Fruit fly (Drosophila melanogaster) whole organism, prepupa: ENCODE measurements around the gene Elovl7.

ENCODE experiments used
- Blimp-1 ChIP-seq: fragments of 200-800 bp; sonication (Bioruptor generic); optimal IDR thresholded peaks from 3 replicates; lab custom pipeline; 2017; ENCODE audit warnings: missing biosample characterization, missing genetic modification characterization, mild to moderate bottlenecking, moderate library complexity, missing genetic modification reagents
- CG10631 ChIP-seq: fragments of 200-800 bp; sonication (Bioruptor generic); optimal IDR thresholded peaks from 2 replicates; lab custom pipeline; 2016; ENCODE audit warnings: missing biosample characterization, missing genetic modification characterization
- CG10669 ChIP-seq: fragments of 200-800 bp; sonication (Bioruptor generic); optimal IDR thresholded peaks from 3 replicates; lab custom pipeline; 2018; ENCODE audit warnings: missing biosample characterization, mild to moderate bottlenecking, missing genetic modification characterization, moderate library complexity
- CG11294 ChIP-seq: fragments of 200-800 bp; sonication (Bioruptor generic); IDR thresholded peaks from 2 replicates; pipeline ENCODE4 v1.3.6; 2022; ENCODE audit warnings: missing biosample characterization, missing genetic modification characterization
- CG11902 ChIP-seq: fragments of 200-800 bp; sonication (Bioruptor generic); optimal IDR thresholded peaks from 3 replicates; lab custom pipeline; 2016; ENCODE audit warnings: missing biosample characterization, missing genetic modification characterization
- CG15336 ChIP-seq: fragments of 200-800 bp; sonication (Bioruptor generic); IDR thresholded peaks from 2 replicates; pipeline ENCODE4 v1.3.6; 2022; ENCODE audit warnings: missing biosample characterization, missing genetic modification characterization
- CG1621 ChIP-seq: fragments of 200-800 bp; sonication (Bioruptor generic); optimal IDR thresholded peaks from 3 replicates; lab custom pipeline; 2018; ENCODE audit warnings: missing biosample characterization, mild to moderate bottlenecking, missing genetic modification characterization
- CG16779 ChIP-seq: fragments of 200-800 bp; sonication (Bioruptor generic); optimal IDR thresholded peaks from 3 replicates; lab custom pipeline; 2017; ENCODE audit warnings: missing biosample characterization, mild to moderate bottlenecking, missing genetic modification characterization
- CG3032 ChIP-seq: fragments of 200-800 bp; optimal IDR thresholded peaks from 2 replicates; lab custom pipeline; 2019; ENCODE audit warnings: missing biosample characterization, mild to moderate bottlenecking, missing genetic modification characterization, moderate library complexity
- CG31627 ChIP-seq: fragments of 200-800 bp; sonication (Bioruptor generic); optimal IDR thresholded peaks from 3 replicates; lab custom pipeline; 2016; ENCODE audit warnings: missing biosample characterization, missing genetic modification characterization
- CG32006 ChIP-seq: fragments of 200-800 bp; sonication (Bioruptor generic); optimal IDR thresholded peaks from 3 replicates; lab custom pipeline; 2017; ENCODE audit warnings: missing biosample characterization, mild to moderate bottlenecking, missing genetic modification characterization
- CG3919 ChIP-seq: fragments of 200-800 bp; sonication (Bioruptor generic); optimal IDR thresholded peaks from 3 replicates; lab custom pipeline; 2016; ENCODE audit warnings: missing biosample characterization, missing genetic modification characterization
- CG6163 ChIP-seq: fragments of 200-800 bp; sonication (Bioruptor generic); IDR thresholded peaks from 3 replicates; pipeline ENCODE4 v1.3.6; 2022; ENCODE audit warnings: missing biosample characterization, missing genetic modification characterization
- CG6276 ChIP-seq: fragments of 200-800 bp; sonication (Bioruptor generic); optimal IDR thresholded peaks from 2 replicates; lab custom pipeline; 2017; ENCODE audit warnings: missing biosample characterization, mild to moderate bottlenecking, missing genetic modification characterization
- CG6792 ChIP-seq: fragments of 200-800 bp; sonication (Bioruptor generic); optimal IDR thresholded peaks from 3 replicates; lab custom pipeline; 2016; ENCODE audit warnings: missing biosample characterization, missing genetic modification characterization
- CG6854 ChIP-seq: fragments of 200-800 bp; sonication (Bioruptor generic); optimal IDR thresholded peaks from 2 replicates; lab custom pipeline; 2017; ENCODE audit warnings: missing biosample characterization, mild to moderate bottlenecking, missing genetic modification characterization
- CG7368 ChIP-seq: fragments of 200-800 bp; sonication (Bioruptor generic); optimal IDR thresholded peaks from 3 replicates; lab custom pipeline; 2016; ENCODE audit warnings: missing biosample characterization, missing genetic modification characterization
- CG8119 ChIP-seq: fragments of 200-800 bp; sonication (Bioruptor generic); IDR thresholded peaks from 3 replicates; pipeline ENCODE4 v1.3.6; 2022; ENCODE audit warnings: missing biosample characterization, missing genetic modification characterization
- CG8632 ChIP-seq: fragments of 200-800 bp; sonication (Bioruptor generic); optimal IDR thresholded peaks from 3 replicates; lab custom pipeline; 2016; ENCODE audit warnings: missing biosample characterization, missing genetic modification characterization
- CG9139 ChIP-seq: fragments of 200-800 bp; sonication (Bioruptor generic); optimal IDR thresholded peaks from 3 replicates; lab custom pipeline; 2017; ENCODE audit warnings: missing biosample characterization, mild to moderate bottlenecking, missing genetic modification characterization
- Eip78C ChIP-seq: fragments of 200-800 bp; sonication (Bioruptor generic); peaks from one replicate; lab custom pipeline; 2016; ENCODE audit warnings: missing biosample characterization, missing genetic modification characterization
- Ets21C ChIP-seq: fragments of 200-800 bp; sonication (Bioruptor generic); optimal IDR thresholded peaks from 3 replicates; lab custom pipeline; 2016; ENCODE audit warnings: missing biosample characterization, missing genetic modification characterization
- Ets96B ChIP-seq: fragments of 200-800 bp; optimal IDR thresholded peaks from 2 replicates; lab custom pipeline; 2019; ENCODE audit warnings: missing biosample characterization, mild to moderate bottlenecking, missing genetic modification characterization, moderate library complexity
- Gug ChIP-seq: fragments of 200-800 bp; sonication (Bioruptor generic); IDR thresholded peaks from 2 replicates; pipeline ENCODE4 v1.3.6; 2022; ENCODE audit warnings: missing biosample characterization, missing genetic modification characterization
- Hr38 ChIP-seq: sonication (Bioruptor generic); optimal IDR thresholded peaks from 2 replicates; lab custom pipeline; 2016; ENCODE audit warnings: missing biosample characterization, missing genetic modification characterization
- Hr39 ChIP-seq: fragments of 200-800 bp; sonication (Bioruptor generic); optimal IDR thresholded peaks from 2 replicates; lab custom pipeline; 2016; ENCODE audit warnings: missing biosample characterization, missing genetic modification characterization
- Hr4 ChIP-seq: fragments of 200-800 bp; sonication (Bioruptor generic); optimal IDR thresholded peaks from 3 replicates; lab custom pipeline; 2016; ENCODE audit warnings: missing biosample characterization, missing genetic modification characterization
- Lpt ChIP-seq: fragments of 200-800 bp; sonication (Bioruptor generic); optimal IDR thresholded peaks from 3 replicates; lab custom pipeline; 2016; ENCODE audit warnings: missing biosample characterization, missing genetic modification characterization
- OdsH ChIP-seq: fragments of 200-800 bp; sonication (Bioruptor generic); optimal IDR thresholded peaks from 3 replicates; lab custom pipeline; 2016; ENCODE audit warnings: missing biosample characterization, missing genetic modification characterization
- Smox ChIP-seq: fragments of 200-800 bp; sonication (Bioruptor generic); optimal IDR thresholded peaks from 3 replicates; lab custom pipeline; 2016; ENCODE audit warnings: missing biosample characterization, missing genetic modification characterization
- Sox102F ChIP-seq: fragments of 200-800 bp; sonication (Bioruptor generic); optimal IDR thresholded peaks from 2 replicates; lab custom pipeline; 2016; ENCODE audit warnings: missing biosample characterization, mild to moderate bottlenecking, missing genetic modification characterization
- Sox14 ChIP-seq: fragments of 200-800 bp; sonication (Bioruptor generic); optimal IDR thresholded peaks from 3 replicates; lab custom pipeline; 2016; ENCODE audit warnings: missing biosample characterization, missing genetic modification characterization
- achi ChIP-seq: fragments of 200-800 bp; sonication (Bioruptor generic); optimal IDR thresholded peaks from 3 replicates; lab custom pipeline; 2016; ENCODE audit warnings: missing biosample characterization, missing genetic modification characterization
- acj6 ChIP-seq: fragments of 200-800 bp; sonication (Bioruptor generic); optimal IDR thresholded peaks from 3 replicates; lab custom pipeline; 2016; ENCODE audit warnings: missing biosample characterization, missing genetic modification characterization
- cyc ChIP-seq: fragments of 200-800 bp; sonication (Bioruptor generic); optimal IDR thresholded peaks from 3 replicates; lab custom pipeline; 2016; ENCODE audit warnings: missing biosample characterization, missing genetic modification characterization
- dac ChIP-seq: fragments of 200-800 bp; sonication (Bioruptor generic); optimal IDR thresholded peaks from 2 replicates; lab custom pipeline; 2017; ENCODE audit warnings: missing biosample characterization, mild to moderate bottlenecking, missing genetic modification characterization
- esn ChIP-seq: fragments of 200-800 bp; sonication (Bioruptor generic); optimal IDR thresholded peaks from 2 replicates; lab custom pipeline; 2016; ENCODE audit warnings: missing biosample characterization, mild to moderate bottlenecking, missing genetic modification characterization, moderate library complexity
- fd85E ChIP-seq: fragments of 200-800 bp; sonication (Bioruptor generic); optimal IDR thresholded peaks from 3 replicates; lab custom pipeline; 2016; ENCODE audit warnings: missing biosample characterization, missing genetic modification characterization
- fkh ChIP-seq: fragments of 200-800 bp; sonication (Bioruptor generic); optimal IDR thresholded peaks from 3 replicates; lab custom pipeline; 2017; ENCODE audit warnings: missing biosample characterization, mild to moderate bottlenecking, missing genetic modification characterization, moderate library complexity
- lz ChIP-seq: fragments of 200-800 bp; sonication (Bioruptor generic); optimal IDR thresholded peaks from 3 replicates; lab custom pipeline; 2016; ENCODE audit warnings: missing biosample characterization, missing genetic modification characterization
- net ChIP-seq: fragments of 200-800 bp; sonication (Bioruptor generic); optimal IDR thresholded peaks from 3 replicates; lab custom pipeline; 2016; ENCODE audit warnings: missing biosample characterization, missing genetic modification characterization
- pdm3 ChIP-seq: fragments of 200-800 bp; sonication (Bioruptor generic); optimal IDR thresholded peaks from 3 replicates; lab custom pipeline; 2016; ENCODE audit warnings: missing biosample characterization, missing genetic modification characterization
- salr ChIP-seq, 2 experiments: fragments of 200-800 bp; sonication (Bioruptor generic); optimal IDR thresholded peaks; 3 replicates each; lab custom pipeline; 2016 to 2018; ENCODE audit warnings: missing biosample characterization in 2 of 2, missing genetic modification characterization in 2 of 2, mild to moderate bottlenecking in 1 of 2
- spab ChIP-seq: fragments of 200-800 bp; sonication (Bioruptor generic); optimal IDR thresholded peaks from 2 replicates; lab custom pipeline; 2017; ENCODE audit warnings: missing biosample characterization, mild to moderate bottlenecking, missing genetic modification characterization, missing genetic modification reagents
- ss ChIP-seq, 2 experiments: fragments of 200-800 bp; sonication (Bioruptor generic); optimal IDR thresholded peaks; 2 replicates in 1 of 2; 3 replicates in 1 of 2; lab custom pipeline; 2017 to 2018; ENCODE audit warnings: mild to moderate bottlenecking in 2 of 2, missing biosample characterization in 2 of 2, missing genetic modification characterization in 2 of 2, moderate library complexity in 1 of 2
- svp ChIP-seq: fragments of 200-800 bp; sonication (Bioruptor generic); peaks from one replicate; lab custom pipeline; 2016; ENCODE audit warnings: missing biosample characterization, missing genetic modification characterization
- topi ChIP-seq: fragments of 200-800 bp; sonication (Bioruptor generic); optimal IDR thresholded peaks from 3 replicates; lab custom pipeline; 2016; ENCODE audit warnings: missing biosample characterization, missing genetic modification characterization
- vri ChIP-seq: fragments of 200-800 bp; sonication (Bioruptor generic); optimal IDR thresholded peaks from 3 replicates; lab custom pipeline; 2016; ENCODE audit warnings: missing biosample characterization, mild to moderate bottlenecking, missing genetic modification characterization

Elovl7 gene

dm6 chr3R:8037896-8038295 lies 42.2 kb upstream of the Elovl7 start (continued):
- TF ChIP-seq Hr4 (GFP tag; lab: Kevin White, UChicago), result peak; percentile 86
- peak; percentile 63 for TF ChIP-seq CG7368 (GFP tag; lab: Kevin White, UChicago)
- TF ChIP-seq CG8632, result peak; percentile 50
- TF ChIP-seq fkh, result no peak
- TF ChIP-seq CG10669 (GFP tag; lab: Kevin White, UChicago), result peak; percentile 61
- TF ChIP-seq acj6, result peak; percentile 54
- TF ChIP-seq vri, result no peak
- peak; percentile 79 for TF ChIP-seq Gug
- peak; percentile 58 for TF ChIP-seq topi
- TF ChIP-seq CG16779, result no peak
- TF ChIP-seq CG6792 (GFP tag; lab: Kevin White, UChicago), result peak; percentile 61
- TF ChIP-seq achi (GFP tag; lab: Kevin White, UChicago), result peak; percentile 55
- no peak for TF ChIP-seq CG6854 (GFP tag; lab: Kevin White, UChicago)
- peak; percentile 48 for TF ChIP-seq CG31627 (GFP tag; lab: Kevin White, UChicago)
- TF ChIP-seq pdm3, result peak; percentile 56
- TF ChIP-seq Lpt (GFP tag; lab: Kevin White, UChicago), result peak; percentile 39
- no peak for TF ChIP-seq fd85E (GFP tag; lab: Kevin White, UChicago)
- peak; percentile 47 for TF ChIP-seq CG11902 (GFP tag; lab: Kevin White, UChicago)
- TF ChIP-seq lz (GFP tag; lab: Kevin White, UChicago), result peak; percentile 48
- peak; percentile 84 for TF ChIP-seq CG32006 (GFP tag; lab: Kevin White, UChicago)
- TF ChIP-seq dac (GFP tag; lab: Kevin White, UChicago), result peak; percentile 69
- peak; percentile 88 for TF ChIP-seq CG8119
- no peak for TF ChIP-seq CG1621 (tag; lab: Kevin White, UChicago)
- TF ChIP-seq svp (GFP tag; lab: Kevin White, UChicago), result peak; percentile 89
- TF ChIP-seq CG3032 (tag; lab: Kevin White, UChicago), result peak; percentile 46
- peak; percentile 31 for TF ChIP-seq Hr39
- peak; percentile 83 for TF ChIP-seq CG3919 (GFP tag; lab: Kevin White, UChicago)
- peak; percentile 78 for TF ChIP-seq CG6276
- peak; percentile 90 for TF ChIP-seq CG6163 (GFP tag; lab: Robert Waterston, UW)
- peak; percentile 28 for TF ChIP-seq Smox (GFP tag; lab: Kevin White, UChicago)
- TF ChIP-seq salr (GFP tag; optimal IDR thresholded peaks at IDR 0.05; lab: Kevin White, UChicago), result peak in 1 of 2 experiments; percentile 46
- peak; percentile 53 for TF ChIP-seq Ets96B (tag; lab: Kevin White, UChicago)
- TF ChIP-seq esn, result peak; percentile 62
- TF ChIP-seq CG15336 (GFP tag; lab: Robert Waterston, UW), result peak; percentile 82
- peak; percentile 47 for TF ChIP-seq net (GFP tag; lab: Kevin White, UChicago)
- peak; percentile 38 for TF ChIP-seq Sox14 (GFP tag; lab: Kevin White, UChicago)
- peak; percentile 51 for TF ChIP-seq Sox102F (GFP tag; lab: Kevin White, UChicago)
- peak; percentile 64 for TF ChIP-seq CG11294 (GFP tag; lab: Robert Waterston, UW)
- TF ChIP-seq, all 60 proteins: peak for 48

DNA sequence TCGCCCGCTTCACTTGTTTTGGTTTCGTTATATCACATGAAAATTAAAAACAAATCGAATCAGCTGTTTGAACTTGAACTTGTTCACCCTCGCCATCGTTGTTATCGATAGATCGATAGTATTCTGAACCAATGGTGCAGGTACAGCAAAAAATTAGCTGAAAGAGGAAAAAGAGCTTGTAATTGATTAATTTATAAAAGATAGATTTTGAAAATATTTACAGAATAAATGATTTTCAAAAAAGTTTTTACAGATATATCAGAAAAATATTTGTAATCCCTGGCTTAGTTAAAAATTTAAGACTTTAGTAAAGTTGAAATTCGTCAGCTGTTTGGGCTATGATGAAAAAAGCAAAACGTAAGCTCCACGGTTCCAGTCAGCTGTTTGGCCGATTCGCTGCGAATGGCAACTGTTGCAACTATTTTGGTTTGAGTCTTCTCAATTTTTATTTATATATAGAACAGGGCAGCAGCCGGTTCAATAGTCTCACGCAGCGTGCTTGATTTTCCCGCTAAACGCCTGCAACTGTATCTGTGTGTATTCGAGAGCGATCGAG lies 37.3 kb upstream of the Elovl7 start, which contains the start of the genes CG11035 and unc-45:
CG11035 (minus strand) TSS at position 87 of the 556 bp plus-strand sequence.
unc-45 (plus strand) TSS at position 379 of the 556 bp plus-strand sequence.
- TF ChIP-seq topi, result peak; percentile 43
- TF ChIP-seq CG16779, result no peak
- peak; percentile 42 for TF ChIP-seq pdm3
- no peak for TF ChIP-seq Sox102F (GFP tag; lab: Kevin White, UChicago)
- TF ChIP-seq Hr38 (GFP tag; lab: Kevin White, UChicago), result no peak
- TF ChIP-seq CG8119, result no peak
- 0 out of 3 replicates have a peak, but pooled peaks have one; percentile 25 for TF ChIP-seq CG6163 (GFP tag; lab: Robert Waterston, UW)
- peak; percentile 31 for TF ChIP-seq Smox (GFP tag; lab: Kevin White, UChicago)
- no peak for TF ChIP-seq CG8632
- TF ChIP-seq CG32006 (GFP tag; lab: Kevin White, UChicago), result peak; percentile 28
- peak; percentile 8 for TF ChIP-seq CG31627 (GFP tag; lab: Kevin White, UChicago)
- TF ChIP-seq Eip78C, result peak; percentile 83
- TF ChIP-seq CG6854 (GFP tag; lab: Kevin White, UChicago), result no peak
- no peak for TF ChIP-seq CG10631 (GFP tag; lab: Kevin White, UChicago)
- no peak for TF ChIP-seq spab
- TF ChIP-seq vri, result peak; percentile 58
- peak; percentile 98 for TF ChIP-seq svp (GFP tag; lab: Kevin White, UChicago)
- no peak for TF ChIP-seq CG15336 (GFP tag; lab: Robert Waterston, UW)
- TF ChIP-seq ss (GFP tag; optimal IDR thresholded peaks at IDR 0.05; lab: Kevin White, UChicago), result peak; percentile 9 to 33
- no peak for TF ChIP-seq Blimp-1 (GFP tag; lab: Kevin White, UChicago)
- TF ChIP-seq CG9139 (GFP tag; lab: Kevin White, UChicago), result no peak
- peak; percentile 37 for TF ChIP-seq Ets96B (tag; lab: Kevin White, UChicago)
- no peak for TF ChIP-seq CG6276
- TF ChIP-seq CG3919 (GFP tag; lab: Kevin White, UChicago), result peak; percentile 37
- TF ChIP-seq Gug, result peak; percentile 9; the same call in 1 of the 2 replicates
- TF ChIP-seq CG1621 (tag; lab: Kevin White, UChicago), result no peak
- TF ChIP-seq cyc, result peak; percentile 28
- no peak for TF ChIP-seq Ets21C
- peak; percentile 6 for TF ChIP-seq OdsH (GFP tag; lab: Kevin White, UChicago)
- TF ChIP-seq dac (GFP tag; lab: Kevin White, UChicago), result no peak
